Worm (Caenorhabditis elegans) whole organism, mixed stage, embryonic: Measurements from ENCODE around the gene immp-2.

Experiments used
- ces-1 ChIP-seq: fragments of 150-350 bp; optimal IDR thresholded peaks from 2 replicates; lab custom pipeline; 2014; ENCODE audit warnings: missing biosample characterization, missing genetic modification reagents, missing genetic modification characterization
- pha-4 ChIP-seq: fragments of 150-350 bp; optimal IDR thresholded peaks from 2 replicates; lab custom pipeline; 2018; ENCODE audit warnings: missing biosample characterization, missing genetic modification reagents, missing genetic modification characterization

- TF ChIP-seq ces-1 = no peak
- no peak for TF ChIP-seq pha-4
These were observed 32.9 kb upstream of the immp-2 start for ce11 chrIV:1038516-1038915.
